Worm (Caenorhabditis elegans) whole organism, L4/young adult: ENCODE results near the gene F38E9.1.

Experiments used
- dao-5 ChIP-seq: sonication (generic microtip); optimal IDR thresholded peaks from 2 replicates; lab custom pipeline; 2016; ENCODE audit warnings: missing genotype, missing genetic modification characterization, moderate library complexity, missing compliant biosample characterization
- him-1 ChIP-seq: sonication (generic microtip); optimal IDR thresholded peaks from 2 replicates; lab custom pipeline; 2016; ENCODE audit warnings: missing genotype, missing genetic modification reagents, missing genetic modification characterization, missing compliant biosample characterization

ce11 chrX:16501032-16501431 lies 30.2 kb downstream of the F38E9.1 start, which contains the start of gene K05G3.1:
- TF ChIP-seq him-1 (tag; lab: Kevin White, UChicago) (no peak), dao-5 (no peak)
